Fruit fly (Drosophila melanogaster) whole organism: ENCODE measurements around the gene DIP2.

ENCODE experiments used
- CG8478 ChIP-seq: fragments of >200 bp; optimal IDR thresholded peaks from 2 replicates; lab custom pipeline; 2018; ENCODE audit warnings: inconsistent platforms
- Dll ChIP-seq: fragments of >200 bp; optimal IDR thresholded peaks from 2 replicates; lab custom pipeline; 2017
- EcR ChIP-seq, 2 experiments: fragments of >200 bp; optimal IDR thresholded peaks; 2 replicates each; lab custom pipeline; 2017; ENCODE audit warnings: missing biosample characterization in 2 of 2, missing genetic modification characterization in 2 of 2, missing genetic modification reagents in 2 of 2
- pan ChIP-seq: fragments of >200 bp; optimal IDR thresholded peaks from 2 replicates; lab custom pipeline; 2017
- psq ChIP-seq: fragments of >200 bp; optimal IDR thresholded peaks from 2 replicates; lab custom pipeline; 2017
- usp ChIP-seq: fragments of >200 bp; optimal IDR thresholded peaks from 2 replicates; lab custom pipeline; 2017; ENCODE audit warnings: missing biosample characterization, missing genetic modification characterization, mixed read lengths

Gene DIP2

dm6 chr3L:257618-258475, at the start of gene DIP2, which contains the start of gene wac:
TSS of gene DIP2 (minus strand) at chr3L:257954.
TSS of gene wac (plus strand) at chr3L:258176.
- TF ChIP-seq CG8478 (no peak), psq (lab: Kevin White, UChicago) (no peak), Dll (lab: Kevin White, UChicago) (no peak), usp (GFP tag; lab: Kevin White, UChicago) (no peak), EcR (GFP tag; optimal IDR thresholded peaks at IDR 0.05; lab: Kevin White, UChicago) (no peak), pan (lab: Kevin White, UChicago) (no peak)

- TF ChIP-seq CG8478 (no peak), Dll (lab: Kevin White, UChicago) (no peak), usp (GFP tag; lab: Kevin White, UChicago) (no peak)
Observed at dm6 chr3L:299952-300605, 42.3 kb upstream of the DIP2 start.

dm6 chr3L:298459-298858, 40.7 kb upstream of the DIP2 start:
- no peak for TF ChIP-seq CG8478

DNA sequence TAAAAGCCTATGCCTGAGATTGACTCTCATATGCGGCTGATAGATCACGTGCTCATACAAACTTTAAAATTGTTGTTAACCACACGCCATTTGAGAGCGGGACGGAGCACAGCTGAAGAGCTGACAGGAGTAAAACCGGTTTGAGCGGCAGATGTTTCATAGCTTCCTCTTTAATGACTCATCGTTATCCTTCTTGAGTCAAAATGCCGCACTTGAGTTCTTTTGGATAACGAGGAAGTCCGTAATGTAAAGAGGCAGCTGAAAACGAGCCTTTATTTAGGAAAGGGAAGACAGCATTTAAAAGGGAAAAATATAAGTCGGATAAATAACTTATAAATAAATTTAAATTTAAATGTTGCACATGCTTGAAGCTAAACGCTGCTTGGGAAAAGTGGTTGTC, 39.5 kb upstream of the DIP2 start:
- TF ChIP-seq EcR (GFP tag; optimal IDR thresholded peaks at IDR 0.05; lab: Kevin White, UChicago): no peak
- no peak for TF ChIP-seq CG8478
- TF ChIP-seq usp (GFP tag; lab: Kevin White, UChicago): no peak
- no peak for TF ChIP-seq psq (lab: Kevin White, UChicago)
- no peak for TF ChIP-seq pan (lab: Kevin White, UChicago)
- no peak for TF ChIP-seq Dll (lab: Kevin White, UChicago)

dm6 chr3L:294841-295408, 37.2 kb upstream of the DIP2 start:
- no peak for TF ChIP-seq Dll (lab: Kevin White, UChicago)
- no peak for TF ChIP-seq CG8478

dm6 chr3L:292146-292776, 34.5 kb upstream of the DIP2 start:
- TF ChIP-seq Dll (lab: Kevin White, UChicago) (no peak), pan (lab: Kevin White, UChicago) (no peak), CG8478 (no peak), psq (lab: Kevin White, UChicago) (no peak), usp (GFP tag; lab: Kevin White, UChicago) (no peak), EcR (GFP tag; optimal IDR thresholded peaks at IDR 0.05; lab: Kevin White, UChicago) (no peak)

dm6 chr3L:291583-292145, 33.9 kb upstream of the DIP2 start:
- no peak for TF ChIP-seq EcR (GFP tag; optimal IDR thresholded peaks at IDR 0.05; lab: Kevin White, UChicago)
- TF ChIP-seq Dll (lab: Kevin White, UChicago): no peak
- TF ChIP-seq usp (GFP tag; lab: Kevin White, UChicago): no peak
- TF ChIP-seq psq (lab: Kevin White, UChicago): no peak
- no peak for TF ChIP-seq pan (lab: Kevin White, UChicago)
- TF ChIP-seq CG8478: no peak

DNA sequence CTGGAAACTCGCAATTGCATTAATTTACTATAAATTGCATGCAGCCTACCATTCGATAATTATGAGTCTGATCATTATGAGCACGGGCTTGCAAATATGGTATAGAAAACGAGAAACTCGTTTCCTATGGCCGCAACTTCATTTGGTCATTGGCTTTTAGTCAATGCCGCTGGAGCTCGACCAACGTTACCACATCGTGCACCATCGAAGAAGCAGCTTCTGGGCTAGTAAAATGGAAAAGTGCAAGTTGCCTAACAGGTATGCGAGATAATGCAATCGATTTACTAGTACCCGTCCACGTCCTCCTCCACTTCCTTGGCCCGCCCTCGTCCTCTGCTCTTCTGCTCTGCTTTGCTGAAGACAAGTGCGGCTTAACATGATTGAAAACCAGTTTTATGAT, 26.5 kb upstream of the DIP2 start:
- TF ChIP-seq Dll (lab: Kevin White, UChicago) (no peak), EcR (GFP tag; optimal IDR thresholded peaks at IDR 0.05; lab: Kevin White, UChicago) (peak in 1 of 2 experiments; percentile 38)

dm6 chr3L:282276-282675, 24.5 kb upstream of the DIP2 start:
- no peak for TF ChIP-seq CG8478
- no peak for TF ChIP-seq EcR (GFP tag; optimal IDR thresholded peaks at IDR 0.05; lab: Kevin White, UChicago)
- TF ChIP-seq psq (lab: Kevin White, UChicago): no peak
- TF ChIP-seq pan (lab: Kevin White, UChicago): no peak
- TF ChIP-seq usp (GFP tag; lab: Kevin White, UChicago): no peak
- TF ChIP-seq Dll (lab: Kevin White, UChicago): no peak

DNA sequence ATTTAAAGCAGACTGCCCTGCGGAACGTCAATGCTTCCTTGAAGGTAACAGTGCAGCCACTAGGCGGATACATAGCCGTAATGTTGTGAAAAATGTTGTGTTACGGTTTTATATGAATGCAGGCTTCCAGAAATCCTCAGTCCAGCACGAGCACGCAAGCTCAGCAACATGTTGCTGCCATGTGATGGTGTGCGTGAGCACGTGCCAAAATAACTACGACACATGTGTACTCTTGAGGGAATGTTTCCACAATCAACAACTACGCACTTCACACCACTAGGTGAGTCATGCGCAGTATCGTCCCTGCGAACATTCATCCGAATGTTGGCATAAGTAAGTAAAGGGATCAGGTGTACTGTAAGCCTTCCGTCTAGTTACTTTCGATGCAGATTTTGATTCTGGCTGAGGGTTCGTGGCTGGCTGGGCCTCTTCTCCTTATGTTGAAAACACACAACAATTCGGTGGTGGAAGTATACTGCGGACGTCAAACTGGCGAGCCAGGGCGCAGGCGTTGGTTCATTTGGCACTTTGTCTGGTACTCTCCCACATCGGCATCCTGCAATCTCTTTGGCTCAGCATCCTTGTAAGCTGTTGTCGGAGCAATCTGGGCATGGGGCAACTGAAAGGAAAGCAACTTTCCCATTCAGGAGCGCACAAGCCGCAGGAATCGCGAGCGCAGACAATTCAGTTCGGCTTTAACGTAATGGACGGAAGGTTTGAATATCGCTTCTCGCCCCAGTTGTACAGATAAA, 19.2 kb upstream of the DIP2 start, which contains the start of gene RhoGEF3:
RhoGEF3 (plus strand) TSS at position 702 of the 752 bp plus-strand sequence.
- no peak for TF ChIP-seq psq (lab: Kevin White, UChicago)
- no peak for TF ChIP-seq pan (lab: Kevin White, UChicago)
- no peak for TF ChIP-seq EcR (GFP tag; optimal IDR thresholded peaks at IDR 0.05; lab: Kevin White, UChicago)
- no peak for TF ChIP-seq usp (GFP tag; lab: Kevin White, UChicago)
- TF ChIP-seq CG8478: no peak
- no peak for TF ChIP-seq Dll (lab: Kevin White, UChicago)

DNA sequence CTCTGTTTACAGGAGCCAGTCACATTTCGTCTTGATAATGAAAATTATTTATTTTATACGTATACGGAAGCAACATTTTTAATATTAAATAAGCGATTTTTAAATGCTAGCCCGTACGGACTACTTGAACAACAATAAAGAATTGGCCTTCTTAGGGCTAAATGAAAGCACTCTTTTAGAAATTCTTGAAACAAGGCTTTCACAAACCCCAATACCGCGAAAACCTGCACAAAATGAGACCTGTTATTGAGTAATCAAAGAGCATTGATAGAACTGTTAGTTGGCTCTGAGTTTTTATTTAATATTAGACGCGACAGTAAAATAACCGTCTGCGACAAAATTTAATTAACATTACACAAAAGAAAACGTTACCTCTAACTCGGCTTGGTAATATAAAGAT, 17.1 kb upstream of the DIP2 start, which contains the start of gene ttm2:
ttm2 (plus strand) TSS at position 301 of the 400 bp plus-strand sequence.
- TF ChIP-seq Dll (lab: Kevin White, UChicago): no peak
- no peak for TF ChIP-seq CG8478
- TF ChIP-seq usp (GFP tag; lab: Kevin White, UChicago): no peak
- no peak for TF ChIP-seq psq (lab: Kevin White, UChicago)
- TF ChIP-seq EcR (GFP tag; optimal IDR thresholded peaks at IDR 0.05; lab: Kevin White, UChicago): no peak
- TF ChIP-seq pan (lab: Kevin White, UChicago): no peak
